Worm (Caenorhabditis elegans): ENCODE results near the gene sek-6.

The sek-6 gene

DNA sequence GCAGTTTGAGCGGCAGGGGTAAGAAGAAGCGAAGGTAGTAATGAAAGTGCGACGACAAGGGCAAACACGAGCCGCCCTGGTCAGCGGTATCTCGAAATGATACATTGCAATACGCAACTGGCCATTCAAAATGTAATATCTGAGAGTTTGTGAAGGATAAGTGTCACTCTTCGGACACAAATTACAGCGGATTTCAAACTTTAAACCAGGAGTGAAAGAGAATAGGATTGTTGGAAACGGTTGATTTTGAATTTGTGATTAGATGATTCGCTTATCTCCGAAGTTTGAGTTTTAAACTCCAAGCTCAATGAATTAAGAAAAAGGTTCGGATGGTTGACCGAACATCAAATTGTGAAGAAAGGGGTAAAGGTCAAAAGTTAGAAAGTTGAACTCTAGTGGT is 16.4 kb downstream of the sek-6 start, which contains the start of gene ZC374.2:
Gene ZC374.2, minus strand, starts transcription at position 101 of the 400 bp plus-strand sequence.
- TF ChIP-seq unc-62 (GFP tag; optimal IDR thresholded peaks at IDR 0.05) = no peak

DNA sequence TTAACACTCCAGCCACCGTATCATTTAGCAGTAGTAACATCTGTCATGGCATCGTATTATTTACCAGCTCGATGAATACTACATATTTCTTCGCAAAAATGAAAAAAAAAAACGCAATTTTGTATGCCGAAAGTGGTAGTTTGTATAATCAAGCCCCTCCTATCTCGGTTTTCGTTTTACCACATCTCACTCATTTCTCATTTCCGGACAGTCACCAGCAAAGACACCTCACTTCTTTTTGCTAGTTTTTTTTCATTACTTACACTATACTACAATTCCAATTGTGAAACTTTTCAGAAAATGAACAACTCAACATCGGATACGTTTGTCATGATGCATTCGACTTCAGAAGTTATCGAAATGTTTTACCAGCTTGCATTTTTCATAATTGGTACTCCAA is 18.2 kb downstream of the sek-6 start, which contains the start of gene gnrr-3:
Gene gnrr-3, plus strand, starts transcription at position 301 of the 400 bp plus-strand sequence.
- TF ChIP-seq unc-62 (GFP tag; optimal IDR thresholded peaks at IDR 0.05) = no peak

DNA sequence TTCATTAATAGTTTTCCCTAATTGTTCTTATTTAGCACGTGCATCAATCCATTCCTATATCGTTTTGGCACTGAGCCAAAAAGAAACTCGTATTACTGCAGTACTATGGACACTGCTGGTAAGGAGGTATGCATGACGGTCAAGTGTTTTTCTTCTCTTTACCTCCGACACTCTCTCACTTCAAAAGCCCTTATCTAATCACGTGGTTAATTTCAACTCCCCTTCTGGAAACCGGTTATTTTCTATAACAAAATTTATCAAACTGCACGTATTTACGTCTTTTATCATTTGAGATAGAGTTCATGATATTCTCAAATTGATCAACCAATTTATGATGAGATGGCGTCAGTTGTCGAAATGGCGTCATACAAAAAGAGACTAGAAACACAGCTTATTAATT is 20.7 kb downstream of the sek-6 start:
- no peak for TF ChIP-seq unc-62 (GFP tag; optimal IDR thresholded peaks at IDR 0.05)

DNA sequence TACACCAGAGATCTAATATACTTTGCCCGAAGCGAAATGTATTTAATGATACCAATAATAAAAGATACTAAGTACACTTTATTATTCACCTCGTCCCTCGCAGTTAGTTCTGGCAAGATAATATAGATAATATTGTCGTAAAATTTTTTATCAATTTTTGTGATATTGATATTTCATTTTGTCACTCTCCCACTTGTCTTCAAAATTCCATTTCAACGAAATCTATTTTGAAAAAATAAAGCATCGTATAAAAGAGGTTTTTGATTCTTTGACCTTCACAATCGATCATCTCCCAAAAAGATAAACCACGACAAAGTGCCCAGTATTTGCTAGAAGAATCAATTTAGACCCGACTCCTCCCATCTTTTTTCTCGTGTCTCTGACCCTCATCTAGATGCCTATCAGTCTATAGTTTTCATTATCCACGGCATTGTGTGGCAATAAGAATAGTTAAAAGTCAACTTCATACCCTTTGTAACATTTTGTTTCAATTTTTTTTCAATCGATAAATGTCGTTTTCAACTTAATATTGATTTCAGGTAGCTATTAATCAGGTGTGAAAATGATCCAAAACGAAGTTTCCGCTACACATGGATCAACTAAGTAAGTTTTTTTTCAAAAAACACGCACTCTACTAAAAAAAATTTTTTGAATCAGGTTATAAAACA is 22.9 kb downstream of the sek-6 start, which contains the start of gene cbs-1:
Gene cbs-1, plus strand, starts transcription at position 534 of the 668 bp plus-strand sequence.
- no peak for TF ChIP-seq unc-62 (GFP tag; optimal IDR thresholded peaks at IDR 0.05)

DNA sequence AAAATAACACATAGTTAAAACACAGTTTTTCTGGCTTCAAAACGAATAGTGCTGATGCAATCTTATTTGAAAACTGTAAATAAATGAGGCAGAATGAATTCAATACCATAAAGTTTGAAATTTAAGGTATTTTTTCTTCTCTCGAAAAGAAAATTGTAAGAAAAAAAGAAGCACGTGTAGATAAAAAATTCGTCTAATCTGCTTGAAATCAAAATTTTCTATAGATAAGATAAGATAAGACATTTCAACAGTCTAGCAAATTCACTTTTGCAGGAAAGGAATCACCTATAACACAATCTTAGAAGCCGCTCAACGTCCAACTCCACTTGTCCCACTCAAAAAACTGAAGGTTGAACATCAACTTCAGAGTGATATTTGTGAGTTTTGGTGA is 23.5 kb downstream of the sek-6 start:
- no peak for TF ChIP-seq unc-62 (GFP tag; optimal IDR thresholded peaks at IDR 0.05)

DNA sequence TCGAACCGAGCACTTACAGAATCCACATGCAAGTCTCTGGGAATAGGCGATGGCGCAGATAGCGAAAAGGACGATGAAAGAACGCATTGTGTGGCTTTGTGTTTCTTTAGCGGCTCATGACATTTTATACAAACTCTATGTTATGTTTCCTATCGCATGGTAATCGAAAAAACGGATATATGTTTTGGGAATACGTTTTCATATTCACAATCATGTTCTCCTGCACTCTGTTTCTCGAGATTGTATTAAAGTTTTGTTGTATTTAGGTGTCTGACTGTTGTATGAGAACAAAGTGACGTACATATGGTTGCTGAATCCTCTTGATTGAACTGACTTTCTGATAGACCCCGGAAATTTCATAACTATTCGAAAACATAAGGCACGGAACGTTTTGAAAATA is 27.4 kb downstream of the sek-6 start, which contains the start of gene ZC373.2:
Gene ZC373.2, minus strand, starts transcription at position 101 of the 400 bp plus-strand sequence.
- no peak for TF ChIP-seq unc-62 (GFP tag; optimal IDR thresholded peaks at IDR 0.05)

DNA sequence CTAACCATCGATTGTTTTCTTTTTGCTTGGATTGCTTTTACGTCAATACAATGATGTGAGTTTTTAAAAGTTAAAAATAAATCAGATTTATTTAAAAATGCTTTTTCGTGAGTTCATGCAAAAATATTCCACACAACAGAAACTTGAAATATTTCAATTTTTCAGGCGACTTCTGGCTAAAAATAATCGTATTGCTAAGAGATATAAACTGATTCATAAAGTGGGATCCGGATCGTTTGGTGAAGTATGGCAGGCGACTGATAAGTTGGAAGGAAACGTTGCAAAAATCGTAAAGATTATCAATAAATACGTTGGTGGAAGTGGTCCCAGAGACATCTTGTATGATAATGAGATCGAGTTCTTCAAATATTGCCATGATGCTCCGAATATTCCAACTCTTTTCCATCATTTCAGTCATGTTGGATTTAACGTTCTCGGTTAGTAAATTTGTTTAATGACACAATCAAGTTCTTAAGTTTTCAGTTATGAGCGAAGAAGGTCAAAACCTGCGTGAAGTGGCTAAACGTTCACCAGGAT is 29.6 kb downstream of the sek-6 start, which contains the start of gene ZC373.3:
Gene ZC373.3, plus strand, starts transcription at position 51 of the 537 bp plus-strand sequence.
- no peak for TF ChIP-seq unc-62 (GFP tag; optimal IDR thresholded peaks at IDR 0.05)

DNA sequence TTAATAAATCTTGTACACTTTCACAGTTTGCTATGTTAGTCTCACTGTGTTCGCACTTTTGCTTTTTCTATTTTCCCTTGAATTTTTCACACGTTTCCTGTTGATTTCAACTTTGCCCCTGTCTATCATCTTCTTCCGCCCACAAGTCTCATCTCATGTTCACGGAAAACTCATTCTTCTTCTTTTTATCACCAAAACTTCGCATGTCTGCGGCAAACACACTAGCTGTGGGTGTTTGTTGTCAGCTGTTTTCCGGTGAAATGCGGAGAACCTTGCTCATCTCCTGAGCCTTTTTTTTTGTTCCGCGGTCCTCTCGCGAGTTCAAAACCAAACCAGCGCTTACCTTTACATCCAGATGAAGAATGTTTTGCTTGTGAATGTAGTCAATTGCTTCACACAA is 37.5 kb downstream of the sek-6 start:
- TF ChIP-seq unc-62 (GFP tag; optimal IDR thresholded peaks at IDR 0.05) = no peak

DNA sequence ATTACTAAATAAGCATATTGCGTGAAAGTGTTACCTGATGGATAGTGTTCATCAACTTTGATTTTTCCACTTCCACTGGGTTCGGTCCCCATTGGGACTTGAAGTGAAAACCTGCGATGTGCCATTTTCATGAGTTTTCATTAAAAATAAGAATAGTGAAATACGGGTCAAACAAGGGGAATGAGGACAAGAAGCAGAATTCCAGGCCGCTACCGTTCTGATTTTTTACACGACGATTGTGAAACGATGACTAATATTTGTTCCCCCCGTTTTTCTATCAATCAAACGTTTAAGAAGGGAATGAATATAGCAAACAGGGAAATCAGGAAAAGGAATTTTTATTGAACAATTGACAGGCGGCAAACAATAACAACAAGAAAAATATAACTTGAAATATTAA is 38.7 kb downstream of the sek-6 start, which contains the start of gene mlck-1:
Gene mlck-1, minus strand, starts transcription at position 101 of the 400 bp plus-strand sequence.
- TF ChIP-seq unc-62 (GFP tag; optimal IDR thresholded peaks at IDR 0.05) = no peak

DNA sequence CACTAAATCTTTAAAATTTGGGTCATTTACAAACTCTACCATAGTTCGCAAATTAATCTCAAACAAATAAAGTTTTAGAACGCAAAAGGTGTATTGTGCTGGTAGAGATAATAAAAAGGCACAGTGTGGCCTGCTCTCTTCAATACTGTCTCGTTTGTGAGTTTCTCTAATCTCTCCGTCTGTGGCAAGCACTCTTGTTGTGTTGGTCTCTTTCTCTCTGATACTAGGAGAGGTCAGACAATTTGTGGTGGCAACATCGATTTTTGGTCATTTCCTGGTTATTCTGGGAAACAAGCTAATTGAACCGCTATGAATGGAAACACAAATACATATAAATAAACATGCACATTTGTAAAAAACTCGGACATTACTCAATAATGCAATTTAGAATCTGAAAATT is 43.3 kb downstream of the sek-6 start, which contains the start of gene ZC373.5:
Gene ZC373.5, minus strand, starts transcription at position 159 of the 400 bp plus-strand sequence.
- TF ChIP-seq unc-62 (GFP tag; optimal IDR thresholded peaks at IDR 0.05) = no peak

DNA sequence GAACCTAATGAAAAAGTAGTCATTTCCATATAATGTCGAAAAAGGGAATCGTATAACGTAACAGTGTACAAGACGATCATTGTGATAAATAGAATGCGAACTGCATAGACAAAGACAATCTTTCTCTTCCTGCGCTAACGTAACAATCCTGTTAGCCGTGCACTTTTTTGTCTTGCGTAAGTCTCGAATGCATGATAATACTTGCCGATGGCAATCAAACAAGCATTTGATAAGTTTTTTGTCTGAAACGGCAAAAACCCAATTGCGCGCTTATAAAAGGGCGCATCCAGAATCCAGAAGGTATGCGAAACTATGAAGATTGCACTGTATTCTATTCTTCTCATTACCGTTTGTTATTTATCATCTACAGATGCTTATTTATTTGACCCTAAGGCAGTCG is 44.0 kb downstream of the sek-6 start, which contains the start of gene dao-4:
Gene dao-4, plus strand, starts transcription at position 301 of the 400 bp plus-strand sequence.
- no peak for TF ChIP-seq unc-62 (GFP tag; optimal IDR thresholded peaks at IDR 0.05)

DNA sequence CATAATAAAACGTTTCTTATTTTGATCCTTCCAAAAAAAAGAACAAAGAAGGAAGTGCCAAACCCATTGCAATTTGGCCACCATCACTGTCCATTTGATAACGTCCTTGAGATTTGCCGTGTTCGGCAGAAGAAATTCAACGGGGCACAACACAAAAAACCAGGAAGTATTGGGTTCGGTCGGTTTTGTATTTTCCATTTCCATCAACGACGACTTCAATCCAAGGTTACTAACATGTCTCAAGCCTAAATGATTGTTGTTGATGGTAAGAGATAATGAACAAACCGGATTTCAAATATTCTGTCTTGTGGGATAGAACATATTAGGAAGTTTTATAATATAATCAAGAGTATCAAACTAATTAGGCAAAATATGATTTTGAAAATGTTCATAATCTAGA is 45.4 kb downstream of the sek-6 start:
- no peak for TF ChIP-seq unc-62 (GFP tag; optimal IDR thresholded peaks at IDR 0.05)

DNA sequence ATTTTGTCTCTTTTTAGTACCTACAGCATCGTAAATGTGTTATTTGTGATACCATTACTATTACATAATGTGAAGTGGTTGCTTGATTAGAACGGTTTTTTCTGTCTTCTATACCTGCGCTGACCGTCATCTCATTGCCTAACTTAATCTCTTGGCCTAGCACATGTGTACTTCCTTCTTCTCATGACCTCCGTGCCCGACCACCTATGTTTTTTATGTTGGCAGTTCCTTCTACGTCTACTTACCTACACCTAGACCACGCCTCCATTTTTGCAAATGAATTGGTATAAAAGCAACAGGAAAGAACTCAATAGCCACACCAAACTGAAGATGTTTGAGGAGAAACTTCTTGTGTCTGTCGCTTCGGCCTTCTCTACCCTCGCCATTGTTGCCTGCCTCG is 46.3 kb downstream of the sek-6 start, which contains the start of gene col-176:
Gene col-176, plus strand, starts transcription at position 301 of the 400 bp plus-strand sequence.
- no peak for TF ChIP-seq unc-62 (GFP tag; optimal IDR thresholded peaks at IDR 0.05)

DNA sequence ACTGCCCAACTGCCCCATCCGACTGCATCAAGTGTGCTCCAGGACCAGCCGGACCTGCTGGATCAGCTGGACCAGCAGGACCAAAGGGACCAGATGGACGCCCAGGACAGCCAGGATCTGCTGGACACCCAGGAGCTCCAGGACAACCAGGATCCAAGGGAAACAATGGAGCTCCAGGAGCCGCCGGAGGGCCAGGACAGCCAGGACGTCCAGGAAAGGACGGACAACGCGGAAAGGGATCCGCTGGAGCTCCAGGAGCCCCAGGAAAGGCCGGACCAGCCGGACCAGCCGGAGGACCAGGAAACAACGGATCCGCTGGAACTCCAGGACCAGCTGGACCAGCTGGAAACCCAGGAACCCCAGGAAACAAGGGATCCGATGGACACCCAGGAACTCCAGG is 47.1 kb downstream of the sek-6 start:
- no peak for TF ChIP-seq unc-62 (GFP tag; optimal IDR thresholded peaks at IDR 0.05)

DNA sequence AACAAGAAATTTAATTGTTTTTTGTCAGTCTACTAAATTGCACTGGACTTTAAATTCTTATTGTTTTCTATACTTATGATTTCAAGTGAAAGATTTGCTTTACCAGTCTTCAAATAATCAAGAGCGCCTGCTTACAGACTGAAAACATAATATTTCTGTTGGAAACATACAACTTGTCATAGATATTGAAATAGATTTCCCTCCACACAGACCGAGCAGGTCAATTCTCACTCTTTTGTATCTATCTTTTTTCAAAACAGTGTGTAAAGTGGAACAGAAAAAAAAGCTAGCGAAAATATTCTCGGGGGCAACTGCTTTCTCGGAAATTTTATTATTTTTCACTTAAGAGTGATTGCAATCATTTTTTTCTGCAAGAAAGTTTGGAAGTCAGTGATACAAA is 47.7 kb downstream of the sek-6 start:
- no peak for TF ChIP-seq unc-62 (GFP tag; optimal IDR thresholded peaks at IDR 0.05)

DNA sequence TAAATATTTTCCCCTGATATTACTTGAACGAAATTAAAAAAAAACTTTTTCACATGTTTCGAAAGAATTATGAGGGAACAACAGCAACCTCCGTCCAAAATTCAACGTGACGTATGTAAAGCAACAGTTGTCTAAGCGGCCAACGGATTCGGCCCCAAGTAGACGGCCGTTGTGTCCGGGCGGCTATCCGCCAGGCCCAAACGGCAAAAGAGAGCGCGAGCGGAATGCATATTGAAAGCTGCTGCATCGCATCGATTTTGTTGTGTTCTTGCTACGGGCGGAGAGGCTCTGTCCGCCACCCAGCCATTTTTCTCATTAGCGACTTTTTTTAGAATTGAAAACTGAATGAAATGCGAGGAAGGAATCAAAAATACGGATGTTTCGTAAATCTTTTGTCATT is 48.3 kb downstream of the sek-6 start:
- TF ChIP-seq unc-62 (GFP tag; optimal IDR thresholded peaks at IDR 0.05) = no peak

DNA sequence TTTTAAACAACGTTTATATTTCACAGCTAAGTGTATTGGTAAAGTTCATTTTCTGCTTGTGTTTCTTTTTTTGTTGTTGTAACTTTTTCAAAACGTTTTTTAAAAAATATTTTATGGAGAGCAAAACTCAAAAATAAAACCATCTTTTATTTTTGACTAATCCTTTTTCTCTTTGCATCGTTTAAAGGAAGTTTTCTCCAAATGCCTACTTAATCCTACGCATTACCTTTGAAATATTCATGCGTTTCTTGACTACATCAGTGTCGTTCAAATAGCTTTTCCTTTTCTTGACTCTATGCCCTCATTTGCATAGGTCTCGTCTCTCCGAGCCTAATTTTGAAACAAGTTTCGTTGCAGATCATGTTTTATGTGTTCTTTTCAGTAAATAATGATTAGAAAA is 50.1 kb downstream of the sek-6 start:
- no peak for TF ChIP-seq unc-62 (GFP tag; optimal IDR thresholded peaks at IDR 0.05)
